Worm (Caenorhabditis elegans) whole organism, late embryonic: ENCODE data around the gene C50H2.5.

Experiments
- ahr-1 ChIP-seq: sonication (generic microtip); optimal IDR thresholded peaks from 2 replicates; lab custom pipeline; 2016; ENCODE audit warnings: missing genetic modification characterization, missing compliant biosample characterization
- ama-1 ChIP-seq: fragments of 150-350 bp; optimal IDR thresholded peaks from 2 replicates; lab custom pipeline; 2014
- ceh-34 ChIP-seq: sonication (generic microtip); optimal IDR thresholded peaks from 2 replicates; lab custom pipeline; 2016; ENCODE audit warnings: mild to moderate bottlenecking, missing genetic modification characterization, missing compliant biosample characterization
- ceh-9 ChIP-seq: sonication (generic microtip); optimal IDR thresholded peaks from 2 replicates; lab custom pipeline; 2016; ENCODE audit warnings: mild to moderate bottlenecking, missing genetic modification characterization, inconsistent platforms, missing compliant biosample characterization
- dmd-4 ChIP-seq: sonication (generic microtip); optimal IDR thresholded peaks from 2 replicates; lab custom pipeline; 2016; ENCODE audit warnings: borderline replicate concordance, missing genetic modification characterization, missing compliant biosample characterization
- ets-4 ChIP-seq: sonication (generic microtip); optimal IDR thresholded peaks from 2 replicates; lab custom pipeline; 2016; ENCODE audit warnings: missing genetic modification characterization, missing compliant biosample characterization
- lin-11 ChIP-seq: fragments of 200-800 bp; sonication (Bioruptor generic); optimal IDR thresholded peaks from 2 replicates; lab custom pipeline; 2018; ENCODE audit warnings: mild to moderate bottlenecking, missing genetic modification characterization, missing compliant biosample characterization
- pag-3 ChIP-seq: sonication (generic microtip); optimal IDR thresholded peaks from 2 replicates; lab custom pipeline; 2016; ENCODE audit warnings: missing compliant biosample characterization, missing genetic modification characterization, borderline replicate concordance
- pha-4 ChIP-seq: fragments of 150-350 bp; optimal IDR thresholded peaks from 2 replicates; lab custom pipeline; 2018; ENCODE audit warnings: missing biosample characterization, missing genetic modification reagents, missing genetic modification characterization
- tbx-7 ChIP-seq: sonication (generic microtip); optimal IDR thresholded peaks from 2 replicates; lab custom pipeline; 2016; ENCODE audit warnings: missing genotype, missing genetic modification characterization, missing compliant biosample characterization
- unc-3 ChIP-seq, 2 experiments: fragments of 200-800 bp in 1 of 2; sonication (Bioruptor generic) in 1 of 2; sonication (generic microtip) in 1 of 2; conservative IDR thresholded peaks in 1 of 2; optimal IDR thresholded peaks in 1 of 2; 2 replicates each; pipeline versions ENCODE4 v1.3.6 to Lab custom; 2016 to 2022; ENCODE audit warnings: missing compliant biosample characterization in 2 of 2, missing genetic modification characterization in 2 of 2, missing genetic modification reagents in 1 of 2

- no peak for TF ChIP-seq ahr-1 (tag; lab: Kevin White, UChicago)
- TF ChIP-seq ama-1 = no peak
- TF ChIP-seq ceh-9 (tag; lab: Kevin White, UChicago) = no peak
- no peak for TF ChIP-seq ets-4 (tag; lab: Kevin White, UChicago)
- TF ChIP-seq unc-3 (GFP tag; conservative IDR thresholded peaks at IDR 0.05; lab: Robert Waterston, UW) = no peak
- TF ChIP-seq unc-3 (tag; optimal IDR thresholded peaks at IDR 0.05; lab: Kevin White, UChicago) = no peak
- no peak for TF ChIP-seq pag-3
- no peak for TF ChIP-seq tbx-7
- TF ChIP-seq pha-4 (tag; lab: Kevin White, UChicago) = no peak
- no peak for TF ChIP-seq ceh-34 (tag; lab: Kevin White, UChicago)
- no peak for TF ChIP-seq lin-11 (tag; lab: Kevin White, UChicago)
- TF ChIP-seq dmd-4 (tag; lab: Kevin White, UChicago) = no peak
These were observed 7.1 kb downstream of the C50H2.5 start for ce11 chrV:9925647-9926046.
